Fruit fly (Drosophila melanogaster) whole organism, embryonic: Measurements from ENCODE around the gene TH1.

ENCODE experiments used
- CG12219 ChIP-seq: fragments of 200-800 bp; sonication (Bioruptor generic); optimal IDR thresholded peaks from 3 replicates; lab custom pipeline; 2018; ENCODE audit warnings: missing biosample characterization, mild to moderate bottlenecking, missing genetic modification characterization
- CG12236 ChIP-seq: fragments of 200-800 bp; sonication (Bioruptor generic); optimal IDR thresholded peaks from 2 replicates; lab custom pipeline; 2016; ENCODE audit warnings: missing biosample characterization, missing genetic modification characterization
- CG13123 ChIP-seq: fragments of 200-800 bp; sonication (Bioruptor generic); optimal IDR thresholded peaks from 2 replicates; lab custom pipeline; 2016; ENCODE audit warnings: missing biosample characterization, missing genetic modification characterization
- CG14965 ChIP-seq: fragments of 200-800 bp; sonication (Bioruptor generic); optimal IDR thresholded peaks from 2 replicates; lab custom pipeline; 2016; ENCODE audit warnings: missing biosample characterization, missing genetic modification characterization, borderline replicate concordance
- CG1529 ChIP-seq: fragments of 200-800 bp; sonication (Bioruptor generic); optimal IDR thresholded peaks from 3 replicates; lab custom pipeline; 2018; ENCODE audit warnings: missing biosample characterization, missing genetic modification characterization
- CG15696 ChIP-seq: fragments of 200-800 bp; sonication (Bioruptor generic); optimal IDR thresholded peaks from 2 replicates; lab custom pipeline; 2019; ENCODE audit warnings: missing biosample characterization, mild to moderate bottlenecking, missing genetic modification characterization, moderate library complexity
- CG16863 ChIP-seq: fragments of 200-800 bp; sonication (Bioruptor generic); optimal IDR thresholded peaks from 3 replicates; lab custom pipeline; 2016; ENCODE audit warnings: missing biosample characterization, missing genetic modification characterization
- CG17328 ChIP-seq: fragments of 200-800 bp; sonication (Bioruptor generic); IDR thresholded peaks from 2 replicates; pipeline ENCODE4 v1.3.6; 2022; ENCODE audit warnings: missing biosample characterization, missing genetic modification characterization
- CG17359 ChIP-seq: fragments of 200-800 bp; sonication (Bioruptor generic); optimal IDR thresholded peaks from 3 replicates; lab custom pipeline; 2018; ENCODE audit warnings: missing biosample characterization, mild to moderate bottlenecking, missing genetic modification characterization, moderate library complexity
- CG17361 ChIP-seq: fragments of 200-800 bp; sonication (Bioruptor generic); IDR thresholded peaks from 3 replicates; pipeline ENCODE4 v1.3.6; 2022; ENCODE audit warnings: missing biosample characterization, missing genetic modification characterization
- CG2202 ChIP-seq: fragments of 200-800 bp; sonication (Bioruptor generic); optimal IDR thresholded peaks from 2 replicates; lab custom pipeline; 2018; ENCODE audit warnings: missing biosample characterization, mild to moderate bottlenecking, missing genetic modification characterization
- CG3163 ChIP-seq: fragments of 200-800 bp; sonication (Bioruptor generic); optimal IDR thresholded peaks from 3 replicates; lab custom pipeline; 2016; ENCODE audit warnings: missing biosample characterization, missing genetic modification characterization
- CG32767 ChIP-seq: fragments of 200-800 bp; sonication (Bioruptor generic); IDR thresholded peaks from 2 replicates; pipeline ENCODE4 v1.3.6; 2022; ENCODE audit warnings: missing biosample characterization, missing genetic modification characterization
- CG33213 ChIP-seq: fragments of 200-800 bp; sonication (Bioruptor generic); optimal IDR thresholded peaks from 3 replicates; lab custom pipeline; 2016; ENCODE audit warnings: missing biosample characterization, missing genetic modification characterization
- CG6272 ChIP-seq: fragments of 200-800 bp; sonication (Bioruptor generic); IDR thresholded peaks from 2 replicates; pipeline ENCODE4 v1.3.6; 2022; ENCODE audit warnings: missing biosample characterization, missing genetic modification characterization
- CG6689 ChIP-seq: fragments of 200-800 bp; sonication (Bioruptor generic); IDR thresholded peaks from 2 replicates; pipeline ENCODE4 v1.3.6; 2022; ENCODE audit warnings: missing biosample characterization, missing genetic modification characterization
- CG8089 ChIP-seq: fragments of 200-800 bp; sonication (Bioruptor generic); optimal IDR thresholded peaks from 3 replicates; lab custom pipeline; 2016; ENCODE audit warnings: missing biosample characterization, missing genetic modification characterization
- CG9215 ChIP-seq: fragments of 200-800 bp; sonication (Bioruptor generic); IDR thresholded peaks from 2 replicates; pipeline ENCODE4 v1.3.6; 2022; ENCODE audit warnings: missing biosample characterization, missing genetic modification characterization
- CG9727 ChIP-seq: fragments of 200-800 bp; sonication (Bioruptor generic); optimal IDR thresholded peaks from 3 replicates; lab custom pipeline; 2017; ENCODE audit warnings: missing biosample characterization, mild to moderate bottlenecking, missing genetic modification characterization
- CG9797 ChIP-seq: fragments of 200-800 bp; sonication (Bioruptor generic); optimal IDR thresholded peaks from 3 replicates; lab custom pipeline; 2018; ENCODE audit warnings: missing biosample characterization, mild to moderate bottlenecking, missing genetic modification characterization
- Chrac-16 ChIP-seq: fragments of 200-800 bp; sonication (Bioruptor generic); optimal IDR thresholded peaks from 3 replicates; lab custom pipeline; 2016; ENCODE audit warnings: missing biosample characterization, missing genetic modification characterization
- CkIIα-i1 ChIP-seq: fragments of 200-800 bp; sonication (Bioruptor generic); IDR thresholded peaks from 2 replicates; pipeline ENCODE4 v1.3.6; 2022; ENCODE audit warnings: missing biosample characterization, missing genetic modification characterization
- Dad ChIP-seq: fragments of 200-800 bp; sonication (Bioruptor generic); optimal IDR thresholded peaks from 3 replicates; lab custom pipeline; 2016; ENCODE audit warnings: missing biosample characterization, missing genetic modification characterization
- Dref ChIP-seq: fragments of 200-800 bp; sonication (Bioruptor generic); IDR thresholded peaks from 2 replicates; pipeline ENCODE4 v1.3.6; 2022; ENCODE audit warnings: missing biosample characterization, missing genetic modification characterization
- Ets65A ChIP-seq: fragments of 200-800 bp; sonication (Bioruptor generic); peaks from one replicate; lab custom pipeline; 2016; ENCODE audit warnings: missing biosample characterization, missing genetic modification characterization
- Hr39 ChIP-seq: fragments of >200 bp; optimal IDR thresholded peaks from 2 replicates; lab custom pipeline; 2017
- Kr ChIP-seq: fragments of 200-800 bp; sonication (Bioruptor generic); optimal IDR thresholded peaks from 2 replicates; lab custom pipeline; 2017; ENCODE audit warnings: missing biosample characterization, mild to moderate bottlenecking, missing genetic modification characterization
- Lhr ChIP-seq: fragments of 200-800 bp; sonication (Bioruptor generic); optimal IDR thresholded peaks from 3 replicates; lab custom pipeline; 2017; ENCODE audit warnings: mild to moderate bottlenecking, missing biosample characterization, missing genetic modification reagents, missing genetic modification characterization
- Nf-YC ChIP-seq: fragments of 200-800 bp; optimal IDR thresholded peaks from 3 replicates; lab custom pipeline; 2019; ENCODE audit warnings: missing biosample characterization, mild to moderate bottlenecking, missing genetic modification characterization, moderate library complexity
- Ptx1 ChIP-seq: fragments of 200-800 bp; sonication (Bioruptor generic); IDR thresholded peaks from 2 replicates; pipeline ENCODE4 v1.3.6; 2022; ENCODE audit warnings: missing biosample characterization, missing genetic modification characterization
- Ravus ChIP-seq: fragments of 200-800 bp; sonication (Bioruptor generic); IDR thresholded peaks from 2 replicates; pipeline ENCODE4 v1.3.6; 2022; ENCODE audit warnings: missing biosample characterization, missing genetic modification characterization
- Sox100B ChIP-seq: fragments of 200-800 bp; sonication (Bioruptor generic); optimal IDR thresholded peaks from 3 replicates; lab custom pipeline; 2018; ENCODE audit warnings: missing biosample characterization, mild to moderate bottlenecking, missing genetic modification characterization
- Sox102F ChIP-seq: fragments of 200-800 bp; sonication (Bioruptor generic); optimal IDR thresholded peaks from 2 replicates; lab custom pipeline; 2018; ENCODE audit warnings: missing biosample characterization, mild to moderate bottlenecking, missing genetic modification characterization, moderate library complexity
- Sry-δ ChIP-seq: fragments of 200-800 bp; sonication (Bioruptor generic); optimal IDR thresholded peaks from 2 replicates; lab custom pipeline; 2016; ENCODE audit warnings: missing biosample characterization, missing genetic modification characterization
- Xbp1 ChIP-seq: fragments of 200-800 bp; sonication (Bioruptor generic); optimal IDR thresholded peaks from 3 replicates; lab custom pipeline; 2016; ENCODE audit warnings: missing biosample characterization, mild to moderate bottlenecking, missing genetic modification characterization
- YL-1 ChIP-seq: fragments of 200-800 bp; sonication (Bioruptor generic); optimal IDR thresholded peaks from 3 replicates; lab custom pipeline; 2017; ENCODE audit warnings: missing biosample characterization, mild to moderate bottlenecking, missing genetic modification characterization
- al ChIP-seq: fragments of 200-800 bp; sonication (Bioruptor generic); IDR thresholded peaks from 2 replicates; pipeline ENCODE4 v1.3.6; 2022; ENCODE audit warnings: missing biosample characterization, missing genetic modification characterization
- bowl ChIP-seq: fragments of 200-800 bp; sonication (Bioruptor generic); IDR thresholded peaks from 2 replicates; pipeline ENCODE4 v1.3.6; 2022; ENCODE audit warnings: missing biosample characterization, missing genetic modification characterization
- ci ChIP-seq: fragments of 200-800 bp; sonication (Bioruptor generic); IDR thresholded peaks from 3 replicates; pipeline ENCODE4 v1.3.6; 2022; ENCODE audit warnings: missing biosample characterization, missing genetic modification characterization
- croc ChIP-seq: fragments of 200-800 bp; sonication (Bioruptor generic); conservative IDR thresholded peaks from 3 replicates; pipeline ENCODE4 v1.3.6; 2022; ENCODE audit warnings: missing biosample characterization, missing genetic modification characterization
- da ChIP-seq: fragments of 200-800 bp; sonication (Bioruptor generic); optimal IDR thresholded peaks from 2 replicates; lab custom pipeline; 2016; ENCODE audit warnings: missing biosample characterization, missing genetic modification characterization
- eve ChIP-seq, 2 experiments: fragments of >200 bp; optimal IDR thresholded peaks; 2 replicates each; lab custom pipeline; 2017; ENCODE audit warnings: missing biosample characterization in 2 of 2, missing genetic modification characterization in 2 of 2
- fd102C ChIP-seq: fragments of 200-800 bp; sonication (Bioruptor generic); optimal IDR thresholded peaks from 2 replicates; lab custom pipeline; 2018; ENCODE audit warnings: missing biosample characterization, mild to moderate bottlenecking, missing genetic modification characterization, moderate library complexity
- fu2 ChIP-seq: fragments of 200-800 bp; sonication (Bioruptor generic); optimal IDR thresholded peaks from 2 replicates; lab custom pipeline; 2016; ENCODE audit warnings: missing biosample characterization, missing genetic modification characterization
- grau ChIP-seq: fragments of 200-800 bp; optimal IDR thresholded peaks from 3 replicates; lab custom pipeline; 2019; ENCODE audit warnings: missing biosample characterization, mild to moderate bottlenecking, missing genetic modification characterization, moderate library complexity
- gro ChIP-seq: fragments of 200-800 bp; sonication (Bioruptor generic); optimal IDR thresholded peaks from 2 replicates; lab custom pipeline; 2016; ENCODE audit warnings: missing biosample characterization, missing genetic modification characterization
- gsb-n ChIP-seq: fragments of 200-800 bp; sonication (Bioruptor generic); optimal IDR thresholded peaks from 3 replicates; lab custom pipeline; 2018; ENCODE audit warnings: missing biosample characterization, mild to moderate bottlenecking, missing genetic modification characterization
- insv ChIP-seq, 2 experiments: fragments of 200-800 bp; sonication (Bioruptor generic); optimal IDR thresholded peaks; 3 replicates each; lab custom pipeline; 2016 to 2018; ENCODE audit warnings: missing biosample characterization in 2 of 2, missing genetic modification characterization in 2 of 2
- nerfin-1 ChIP-seq: fragments of 200-800 bp; sonication (Bioruptor generic); optimal IDR thresholded peaks from 3 replicates; lab custom pipeline; 2019; ENCODE audit warnings: missing biosample characterization, mild to moderate bottlenecking, missing genetic modification characterization, moderate library complexity
- pb ChIP-seq: fragments of 200-800 bp; sonication (Bioruptor generic); optimal IDR thresholded peaks from 3 replicates; lab custom pipeline; 2016; ENCODE audit warnings: missing biosample characterization, missing genetic modification characterization
- rib ChIP-seq: fragments of 200-800 bp; sonication (Bioruptor generic); IDR thresholded peaks from 2 replicates; pipeline ENCODE4 v1.3.6; 2022; ENCODE audit warnings: missing biosample characterization, missing genetic modification characterization
- slou ChIP-seq: fragments of 200-800 bp; sonication (Bioruptor generic); optimal IDR thresholded peaks from 3 replicates; lab custom pipeline; 2016; ENCODE audit warnings: missing biosample characterization, missing genetic modification characterization
- twi ChIP-seq: fragments of 200-800 bp; optimal IDR thresholded peaks from 2 replicates; lab custom pipeline; 2019; ENCODE audit warnings: missing biosample characterization, mild to moderate bottlenecking, missing genetic modification characterization, moderate library complexity
- yki ChIP-seq: fragments of >200 bp; optimal IDR thresholded peaks from 3 replicates; lab custom pipeline; 2018

Gene TH1

dm6 chrX:16391397-16391796 is at the start of gene TH1, which contains the start of gene mei-41 (continued):
- TF ChIP-seq yki (lab: Kevin White, UChicago), result no peak
- peak; percentile 46 for TF ChIP-seq Sry-δ (GFP tag; lab: Kevin White, UChicago)
- TF ChIP-seq Nf-YC, result no peak
- TF ChIP-seq CG32767 (GFP tag; lab: Robert Waterston, UW), result peak; percentile 91
- peak; percentile 90 for TF ChIP-seq gsb-n (tag; lab: Kevin White, UChicago)
- TF ChIP-seq CG12236 (GFP tag; lab: Kevin White, UChicago), result peak; percentile 27
- TF ChIP-seq Dad (GFP tag; lab: Kevin White, UChicago), result peak; percentile 57
- TF ChIP-seq da (GFP tag; lab: Kevin White, UChicago), result no peak
- TF ChIP-seq slou (GFP tag; lab: Kevin White, UChicago), result no peak
- no peak for TF ChIP-seq CG13123 (GFP tag; lab: Kevin White, UChicago)
- TF ChIP-seq rib, result peak; percentile 89
- TF ChIP-seq Ptx1 (GFP tag; lab: Robert Waterston, UW), result peak; percentile 97
- no peak for TF ChIP-seq pb (GFP tag; lab: Kevin White, UChicago)
- TF ChIP-seq CG17359 (tag; lab: Kevin White, UChicago), result peak; percentile 89
- TF ChIP-seq CG3163, result no peak
- peak; percentile 39 for TF ChIP-seq CG8089 (GFP tag; lab: Kevin White, UChicago)
- TF ChIP-seq CG15696 (tag; lab: Kevin White, UChicago), result peak; percentile 93
- TF ChIP-seq Chrac-16 (GFP tag; lab: Kevin White, UChicago), result peak; percentile 88
- TF ChIP-seq Hr39 (lab: Kevin White, UChicago), result no peak
- peak; percentile 87 for TF ChIP-seq Ravus (GFP tag; lab: Robert Waterston, UW)
- no peak for TF ChIP-seq eve (GFP tag; optimal IDR thresholded peaks at IDR 0.05; lab: Kevin White, UChicago)
- peak; percentile 95 for TF ChIP-seq CG6272 (GFP tag; lab: Robert Waterston, UW)
- TF ChIP-seq fd102C, result no peak
- TF ChIP-seq al, result peak; percentile 95
- TF ChIP-seq ci (GFP tag; lab: Robert Waterston, UW), result peak; percentile 93
- TF ChIP-seq twi (tag; lab: Kevin White, UChicago), result peak; percentile 87
- no peak for TF ChIP-seq CG14965 (GFP tag; lab: Kevin White, UChicago)
- no peak for TF ChIP-seq CG33213
- peak; percentile 89 for TF ChIP-seq Xbp1
- TF ChIP-seq CkIIα-i1 (GFP tag; lab: Robert Waterston, UW), result peak; percentile 73
- TF ChIP-seq bowl (GFP tag; lab: Robert Waterston, UW), result peak; percentile 66
- TF ChIP-seq Kr (GFP tag; lab: Kevin White, UChicago), result no peak
- TF ChIP-seq CG1529 (GFP tag; lab: Kevin White, UChicago), result no peak
- peak; percentile 7 for TF ChIP-seq fu2 (GFP tag; lab: Kevin White, UChicago)
- TF ChIP-seq croc, result peak; percentile 96
- peak; percentile 95 for TF ChIP-seq CG17328 (GFP tag; lab: Robert Waterston, UW)
- no peak for TF ChIP-seq Sox100B
- peak; percentile 97 for TF ChIP-seq CG6689 (GFP tag; lab: Robert Waterston, UW)
- TF ChIP-seq CG2202 (tag; lab: Kevin White, UChicago), result peak; percentile 51
- TF ChIP-seq CG9727 (GFP tag; lab: Kevin White, UChicago), result peak; percentile 91
- TF ChIP-seq CG16863 (GFP tag; lab: Kevin White, UChicago), result peak; percentile 40
- TF ChIP-seq YL-1 (GFP tag; lab: Kevin White, UChicago), result peak; percentile 75
- TF ChIP-seq gro (GFP tag; lab: Kevin White, UChicago), result no peak
- no peak; the same call in 2 of the 3 replicates for TF ChIP-seq CG17361 (GFP tag; lab: Robert Waterston, UW)
- peak; percentile 94 for TF ChIP-seq CG9215 (GFP tag; lab: Robert Waterston, UW)
- TF ChIP-seq Sox102F (GFP tag; lab: Kevin White, UChicago), result peak; percentile 93
- TF ChIP-seq nerfin-1 (tag; lab: Kevin White, UChicago), result peak; percentile 87
- peak in 1 of 2 experiments; percentile 48 for TF ChIP-seq insv (GFP tag; optimal IDR thresholded peaks at IDR 0.05; lab: Kevin White, UChicago)
- TF ChIP-seq Ets65A (GFP tag; lab: Kevin White, UChicago), result peak; percentile 95
- TF ChIP-seq grau (tag; lab: Kevin White, UChicago), result peak; percentile 90
- TF ChIP-seq CG9797, result peak; percentile 78
- TF ChIP-seq Lhr (GFP tag; lab: Kevin White, UChicago), result peak; percentile 58
- TF ChIP-seq CG12219 (GFP tag; lab: Kevin White, UChicago), result no peak
- peak; percentile 70 for TF ChIP-seq Dref (GFP tag; lab: Robert Waterston, UW)
